Fruit fly (Drosophila melanogaster) whole organism, adult: ENCODE measurements around the gene CG2278.

ENCODE experiments used
- CG11617 ChIP-seq: fragments of 200-800 bp; sonication (Bioruptor generic); optimal IDR thresholded peaks from 2 replicates; lab custom pipeline; 2017; ENCODE audit warnings: mild to moderate bottlenecking, missing biosample characterization, missing genetic modification reagents, missing genetic modification characterization
- CG12768 ChIP-seq: fragments of 200-800 bp; sonication (Bioruptor generic); optimal IDR thresholded peaks from 2 replicates; lab custom pipeline; 2017; ENCODE audit warnings: missing biosample characterization, missing genetic modification characterization, mild to moderate bottlenecking, moderate library complexity, missing genetic modification reagents
- CG14711 ChIP-seq: fragments of 200-800 bp; sonication (Bioruptor generic); optimal IDR thresholded peaks from 2 replicates; lab custom pipeline; 2018; ENCODE audit warnings: missing biosample characterization, mild to moderate bottlenecking, missing genetic modification characterization, moderate library complexity
- CG1620 ChIP-seq: fragments of 200-800 bp; sonication (Bioruptor generic); optimal IDR thresholded peaks from 2 replicates; lab custom pipeline; 2016; ENCODE audit warnings: missing biosample characterization, missing genetic modification characterization
- CG33017 ChIP-seq: fragments of 200-800 bp; sonication (Bioruptor generic); optimal IDR thresholded peaks from 2 replicates; lab custom pipeline; 2018; ENCODE audit warnings: missing biosample characterization, mild to moderate bottlenecking, missing genetic modification characterization, moderate library complexity
- CG5204 ChIP-seq: fragments of 200-800 bp; sonication (Bioruptor generic); optimal IDR thresholded peaks from 2 replicates; lab custom pipeline; 2016; ENCODE audit warnings: missing biosample characterization, missing genetic modification characterization
- CG7045 ChIP-seq: fragments of 200-800 bp; sonication (Bioruptor generic); optimal IDR thresholded peaks from 2 replicates; lab custom pipeline; 2017; ENCODE audit warnings: missing biosample characterization, mild to moderate bottlenecking, missing genetic modification characterization
- CG7101 ChIP-seq: fragments of 200-800 bp; sonication (Bioruptor generic); optimal IDR thresholded peaks from 2 replicates; lab custom pipeline; 2018; ENCODE audit warnings: missing biosample characterization, mild to moderate bottlenecking, missing genetic modification characterization, moderate library complexity
- Clk ChIP-seq: fragments of 200-800 bp; sonication (Bioruptor generic); optimal IDR thresholded peaks from 2 replicates; lab custom pipeline; 2017; ENCODE audit warnings: missing biosample characterization, missing genetic modification characterization
- Crg-1 ChIP-seq: fragments of 200-800 bp; sonication (Bioruptor generic); optimal IDR thresholded peaks from 2 replicates; lab custom pipeline; 2016; ENCODE audit warnings: missing biosample characterization, missing genetic modification characterization
- Hr96 ChIP-seq: fragments of 200-800 bp; sonication (Bioruptor generic); optimal IDR thresholded peaks from 2 replicates; lab custom pipeline; 2016; ENCODE audit warnings: missing biosample characterization, missing genetic modification characterization
- Mnt ChIP-seq: fragments of 200-800 bp; sonication (Bioruptor generic); optimal IDR thresholded peaks from 2 replicates; lab custom pipeline; 2016; ENCODE audit warnings: missing biosample characterization, mild to moderate bottlenecking, missing genetic modification characterization
- bab1 ChIP-seq: fragments of 200-800 bp; sonication (Bioruptor generic); optimal IDR thresholded peaks from 3 replicates; lab custom pipeline; 2019; ENCODE audit warnings: missing biosample characterization, mild to moderate bottlenecking, missing genetic modification characterization, moderate library complexity
- cic ChIP-seq: fragments of 200-800 bp; sonication (Bioruptor generic); optimal IDR thresholded peaks from 2 replicates; lab custom pipeline; 2017; ENCODE audit warnings: missing biosample characterization, mild to moderate bottlenecking, missing genetic modification characterization, moderate library complexity
- cnc ChIP-seq, 2 experiments: fragments of >200 bp; optimal IDR thresholded peaks; 2 replicates each; lab custom pipeline; 2017
- kay ChIP-seq: fragments of 200-800 bp; sonication (Bioruptor generic); peaks from one replicate; lab custom pipeline; 2016; ENCODE audit warnings: missing biosample characterization, missing genetic modification characterization, borderline replicate concordance
- ovo ChIP-seq: fragments of 200-800 bp; sonication (Bioruptor generic); optimal IDR thresholded peaks from 2 replicates; lab custom pipeline; 2016; ENCODE audit warnings: missing biosample characterization, missing genetic modification characterization
- pad ChIP-seq: fragments of 200-800 bp; sonication (Bioruptor generic); optimal IDR thresholded peaks from 3 replicates; lab custom pipeline; 2017; ENCODE audit warnings: missing biosample characterization, missing genetic modification characterization, mild to moderate bottlenecking, moderate library complexity, missing genetic modification reagents
- tj ChIP-seq: fragments of 200-800 bp; sonication (Bioruptor generic); optimal IDR thresholded peaks from 3 replicates; lab custom pipeline; 2017; ENCODE audit warnings: missing biosample characterization, mild to moderate bottlenecking, missing genetic modification characterization, moderate library complexity
- toe ChIP-seq: fragments of 200-800 bp; sonication (Bioruptor generic); optimal IDR thresholded peaks from 2 replicates; lab custom pipeline; 2016; ENCODE audit warnings: missing biosample characterization, missing genetic modification characterization

CG2278 gene

dm6 chrX:8211094-8211730 lies 41.1 kb upstream of the CG2278 start:
- TF ChIP-seq Clk (GFP tag; lab: Kevin White, UChicago) (peak; percentile 16), cic (GFP tag; lab: Kevin White, UChicago) (no peak), Hr96 (peak; percentile 23), Mnt (no peak), CG5204 (GFP tag; lab: Kevin White, UChicago) (peak; percentile 6), CG11617 (GFP tag; lab: Kevin White, UChicago) (no peak), CG7045 (GFP tag; lab: Kevin White, UChicago) (peak; percentile 24), cnc (optimal IDR thresholded peaks at IDR 0.05; lab: Kevin White, UChicago) (no peak), CG1620 (GFP tag; lab: Kevin White, UChicago) (no peak), toe (GFP tag; lab: Kevin White, UChicago) (no peak), bab1 (GFP tag; lab: Kevin White, UChicago) (no peak), ovo (no peak), CG7101 (peak; percentile 36), CG12768 (GFP tag; lab: Kevin White, UChicago) (peak; percentile 24), kay (GFP tag; lab: Kevin White, UChicago) (no peak), CG33017 (no peak), Crg-1 (GFP tag; lab: Kevin White, UChicago) (no peak), CG14711 (tag; lab: Kevin White, UChicago) (peak; percentile 4), pad (GFP tag; lab: Kevin White, UChicago) (no peak), tj (GFP tag; lab: Kevin White, UChicago) (no peak)

dm6 chrX:8210632-8211031 lies 40.6 kb upstream of the CG2278 start:
- TF ChIP-seq CG12768 (GFP tag; lab: Kevin White, UChicago), result no peak
- TF ChIP-seq tj (GFP tag; lab: Kevin White, UChicago), result no peak
- TF ChIP-seq CG1620 (GFP tag; lab: Kevin White, UChicago), result no peak
- TF ChIP-seq CG11617 (GFP tag; lab: Kevin White, UChicago), result no peak
- no peak for TF ChIP-seq CG14711 (tag; lab: Kevin White, UChicago)
- no peak for TF ChIP-seq Mnt
- TF ChIP-seq cnc (optimal IDR thresholded peaks at IDR 0.05; lab: Kevin White, UChicago), result no peak
- TF ChIP-seq Crg-1 (GFP tag; lab: Kevin White, UChicago), result no peak
- no peak for TF ChIP-seq CG5204 (GFP tag; lab: Kevin White, UChicago)
- no peak for TF ChIP-seq kay (GFP tag; lab: Kevin White, UChicago)
- no peak for TF ChIP-seq bab1 (GFP tag; lab: Kevin White, UChicago)
- no peak for TF ChIP-seq CG7045 (GFP tag; lab: Kevin White, UChicago)
- TF ChIP-seq Hr96, result no peak
- TF ChIP-seq CG7101, result no peak
- no peak for TF ChIP-seq ovo
- no peak for TF ChIP-seq toe (GFP tag; lab: Kevin White, UChicago)
- no peak for TF ChIP-seq CG33017
- TF ChIP-seq pad (GFP tag; lab: Kevin White, UChicago), result no peak
- TF ChIP-seq Clk (GFP tag; lab: Kevin White, UChicago), result no peak
- no peak for TF ChIP-seq cic (GFP tag; lab: Kevin White, UChicago)

dm6 chrX:8207054-8207453 lies 37.0 kb upstream of the CG2278 start:
- no peak for TF ChIP-seq cic (GFP tag; lab: Kevin White, UChicago)
- no peak for TF ChIP-seq CG14711 (tag; lab: Kevin White, UChicago)
- no peak for TF ChIP-seq pad (GFP tag; lab: Kevin White, UChicago)
- TF ChIP-seq Clk (GFP tag; lab: Kevin White, UChicago), result no peak
- no peak for TF ChIP-seq CG5204 (GFP tag; lab: Kevin White, UChicago)
- TF ChIP-seq Crg-1 (GFP tag; lab: Kevin White, UChicago), result no peak
- no peak for TF ChIP-seq kay (GFP tag; lab: Kevin White, UChicago)
- no peak for TF ChIP-seq ovo
- TF ChIP-seq CG12768 (GFP tag; lab: Kevin White, UChicago), result no peak
- no peak for TF ChIP-seq tj (GFP tag; lab: Kevin White, UChicago)
- TF ChIP-seq Mnt, result no peak
- TF ChIP-seq cnc (optimal IDR thresholded peaks at IDR 0.05; lab: Kevin White, UChicago), result no peak
- no peak for TF ChIP-seq CG11617 (GFP tag; lab: Kevin White, UChicago)
- no peak for TF ChIP-seq CG7101
- no peak for TF ChIP-seq CG33017

- TF ChIP-seq CG33017, result no peak
- no peak for TF ChIP-seq pad (GFP tag; lab: Kevin White, UChicago)
- TF ChIP-seq cnc (optimal IDR thresholded peaks at IDR 0.05; lab: Kevin White, UChicago), result no peak
- no peak for TF ChIP-seq Clk (GFP tag; lab: Kevin White, UChicago)
- TF ChIP-seq CG7101, result no peak
- no peak for TF ChIP-seq toe (GFP tag; lab: Kevin White, UChicago)
- TF ChIP-seq Crg-1 (GFP tag; lab: Kevin White, UChicago), result no peak
- TF ChIP-seq cic (GFP tag; lab: Kevin White, UChicago), result no peak
Measured at dm6 chrX:8206561-8206960, 36.5 kb upstream of the CG2278 start.

dm6 chrX:8205625-8206252 lies 35.7 kb upstream of the CG2278 start:
- no peak for TF ChIP-seq Crg-1 (GFP tag; lab: Kevin White, UChicago)
- no peak for TF ChIP-seq CG7045 (GFP tag; lab: Kevin White, UChicago)
- no peak for TF ChIP-seq cic (GFP tag; lab: Kevin White, UChicago)
- no peak for TF ChIP-seq CG1620 (GFP tag; lab: Kevin White, UChicago)
- TF ChIP-seq kay (GFP tag; lab: Kevin White, UChicago), result no peak
- TF ChIP-seq toe (GFP tag; lab: Kevin White, UChicago), result no peak
- no peak for TF ChIP-seq CG11617 (GFP tag; lab: Kevin White, UChicago)
- TF ChIP-seq CG12768 (GFP tag; lab: Kevin White, UChicago), result no peak
- no peak for TF ChIP-seq CG14711 (tag; lab: Kevin White, UChicago)
- no peak for TF ChIP-seq CG7101
- no peak for TF ChIP-seq Clk (GFP tag; lab: Kevin White, UChicago)
- TF ChIP-seq CG5204 (GFP tag; lab: Kevin White, UChicago), result no peak
- no peak for TF ChIP-seq cnc (optimal IDR thresholded peaks at IDR 0.05; lab: Kevin White, UChicago)
- TF ChIP-seq CG33017, result no peak
- no peak for TF ChIP-seq Hr96
- no peak for TF ChIP-seq tj (GFP tag; lab: Kevin White, UChicago)
- no peak for TF ChIP-seq pad (GFP tag; lab: Kevin White, UChicago)
- TF ChIP-seq Mnt, result no peak
- TF ChIP-seq ovo, result no peak
